Fruit fly (Drosophila melanogaster) whole organism, embryonic: ENCODE measurements around the gene mahe.
A peak's percentile ranks its signal among the peaks of the same experiment; 100 is the strongest.

Experiments used
- Adf1 ChIP-seq: fragments of 200-800 bp; sonication (Bioruptor generic); IDR thresholded peaks from 2 replicates; pipeline ENCODE4 v1.3.6; 2022; ENCODE audit warnings: missing biosample characterization, missing genetic modification characterization
- Bdp1 ChIP-seq: fragments of 200-800 bp; sonication (Bioruptor generic); optimal IDR thresholded peaks from 3 replicates; lab custom pipeline; 2016; ENCODE audit warnings: missing biosample characterization, missing genetic modification characterization
- Blimp-1 ChIP-seq: fragments of 200-800 bp; sonication (Bioruptor generic); optimal IDR thresholded peaks from 3 replicates; lab custom pipeline; 2018; ENCODE audit warnings: missing biosample characterization, missing genetic modification characterization, mild to moderate bottlenecking, moderate library complexity, missing genetic modification reagents
- CG10209 ChIP-seq: fragments of 200-800 bp; sonication (Bioruptor generic); optimal IDR thresholded peaks from 3 replicates; lab custom pipeline; 2017; ENCODE audit warnings: missing biosample characterization, mild to moderate bottlenecking, missing genetic modification characterization, missing genetic modification reagents
- CG1024 ChIP-seq: fragments of 200-800 bp; sonication (Bioruptor generic); IDR thresholded peaks from 2 replicates; pipeline ENCODE4 v1.3.6; 2022; ENCODE audit warnings: missing biosample characterization, missing genetic modification characterization
- CG10267 ChIP-seq: fragments of 200-800 bp; sonication (Bioruptor generic); optimal IDR thresholded peaks from 2 replicates; lab custom pipeline; 2018; ENCODE audit warnings: missing biosample characterization, mild to moderate bottlenecking, missing genetic modification characterization, moderate library complexity
- CG11093 ChIP-seq: fragments of 200-800 bp; sonication (Bioruptor generic); IDR thresholded peaks from 3 replicates; pipeline ENCODE4 v1.3.6; 2022; ENCODE audit warnings: missing biosample characterization, missing genetic modification characterization
- CG11560 ChIP-seq: fragments of 200-800 bp; sonication (Bioruptor generic); IDR thresholded peaks from 3 replicates; pipeline ENCODE4 v1.3.6; 2022; ENCODE audit warnings: missing biosample characterization, missing genetic modification characterization
- CG12391 ChIP-seq: fragments of 200-800 bp; sonication (Bioruptor generic); optimal IDR thresholded peaks from 3 replicates; lab custom pipeline; 2018; ENCODE audit warnings: missing biosample characterization, mild to moderate bottlenecking, missing genetic modification characterization, moderate library complexity
- CG12659 ChIP-seq: fragments of 200-800 bp; sonication (Bioruptor generic); optimal IDR thresholded peaks from 3 replicates; lab custom pipeline; 2017; ENCODE audit warnings: mild to moderate bottlenecking, missing biosample characterization, missing genetic modification reagents, missing genetic modification characterization
- CG14965 ChIP-seq: fragments of 200-800 bp; sonication (Bioruptor generic); optimal IDR thresholded peaks from 2 replicates; lab custom pipeline; 2016; ENCODE audit warnings: missing biosample characterization, missing genetic modification characterization, borderline replicate concordance
- CG17361 ChIP-seq: fragments of 200-800 bp; sonication (Bioruptor generic); IDR thresholded peaks from 3 replicates; pipeline ENCODE4 v1.3.6; 2022; ENCODE audit warnings: missing biosample characterization, missing genetic modification characterization
- CG2875 ChIP-seq: fragments of 200-800 bp; sonication (Bioruptor generic); optimal IDR thresholded peaks from 2 replicates; lab custom pipeline; 2017; ENCODE audit warnings: missing biosample characterization, mild to moderate bottlenecking, missing genetic modification characterization, missing genetic modification reagents
- CG31224 ChIP-seq: fragments of 200-800 bp; sonication (Bioruptor generic); IDR thresholded peaks from 2 replicates; pipeline ENCODE4 v1.3.6; 2022; ENCODE audit warnings: missing biosample characterization, missing genetic modification characterization
- CG3726 ChIP-seq: fragments of 200-800 bp; sonication (Bioruptor generic); IDR thresholded peaks from 3 replicates; pipeline ENCODE4, ENCODE4 v1.3.6; 2022; ENCODE audit warnings: missing biosample characterization, missing genetic modification characterization
- CG7839 ChIP-seq: fragments of 200-800 bp; sonication (Bioruptor generic); optimal IDR thresholded peaks from 3 replicates; lab custom pipeline; 2018; ENCODE audit warnings: missing biosample characterization, mild to moderate bottlenecking, missing genetic modification characterization, moderate library complexity
- CG8290 ChIP-seq, 3 experiments: fragments of 200-800 bp; sonication (Bioruptor generic); optimal IDR thresholded peaks; 2 replicates each; lab custom pipeline; 2016 to 2019; ENCODE audit warnings: missing biosample characterization in 3 of 3, missing genetic modification characterization in 3 of 3, mild to moderate bottlenecking in 2 of 3, moderate library complexity in 1 of 3
- CG9797 ChIP-seq: fragments of 200-800 bp; sonication (Bioruptor generic); optimal IDR thresholded peaks from 3 replicates; lab custom pipeline; 2018; ENCODE audit warnings: missing biosample characterization, mild to moderate bottlenecking, missing genetic modification characterization
- Dbx ChIP-seq: fragments of 200-800 bp; sonication (Bioruptor generic); IDR thresholded peaks from 3 replicates; pipeline ENCODE4 v1.3.6; 2022; ENCODE audit warnings: missing biosample characterization, missing genetic modification characterization
- Dip2 ChIP-seq: fragments of 200-800 bp; sonication (Bioruptor generic); IDR thresholded peaks from 2 replicates; pipeline ENCODE4 v1.3.6; 2022; ENCODE audit warnings: missing biosample characterization, missing genetic modification characterization
- E2f2 ChIP-seq: fragments of 200-800 bp; sonication (Bioruptor generic); IDR thresholded peaks from 2 replicates; pipeline ENCODE4 v1.3.6; 2022; ENCODE audit warnings: missing biosample characterization, missing genetic modification characterization
- Fer2 ChIP-seq: fragments of 200-800 bp; sonication (Bioruptor generic); optimal IDR thresholded peaks from 2 replicates; lab custom pipeline; 2018; ENCODE audit warnings: missing biosample characterization, mild to moderate bottlenecking, missing genetic modification characterization, moderate library complexity
- HLH4C ChIP-seq: fragments of 200-800 bp; sonication (Bioruptor generic); IDR thresholded peaks from 3 replicates; pipeline ENCODE4 v1.3.6; 2022; ENCODE audit warnings: missing biosample characterization, missing genetic modification characterization; ENCODE audit not compliant: partially characterized antibody
- Lpt ChIP-seq: fragments of >200 bp; optimal IDR thresholded peaks from 2 replicates; lab custom pipeline; 2018; ENCODE audit warnings: missing biosample characterization, missing genetic modification characterization
- Mes4 ChIP-seq: fragments of 200-800 bp; sonication (Bioruptor generic); optimal IDR thresholded peaks from 2 replicates; lab custom pipeline; 2016; ENCODE audit warnings: missing biosample characterization, missing genetic modification characterization
- Nf-YC ChIP-seq: fragments of 200-800 bp; optimal IDR thresholded peaks from 3 replicates; lab custom pipeline; 2019; ENCODE audit warnings: missing biosample characterization, mild to moderate bottlenecking, missing genetic modification characterization, moderate library complexity
- Six4 ChIP-seq: fragments of 200-800 bp; sonication (Bioruptor generic); optimal IDR thresholded peaks from 2 replicates; lab custom pipeline; 2016; ENCODE audit warnings: missing biosample characterization, missing genetic modification characterization
- Sry-δ ChIP-seq: fragments of 200-800 bp; sonication (Bioruptor generic); optimal IDR thresholded peaks from 2 replicates; lab custom pipeline; 2016; ENCODE audit warnings: missing biosample characterization, missing genetic modification characterization
- Ssrp ChIP-seq: fragments of 200-800 bp; sonication (Bioruptor generic); optimal IDR thresholded peaks from 2 replicates; lab custom pipeline; 2018; ENCODE audit warnings: missing biosample characterization, mild to moderate bottlenecking, missing genetic modification characterization, moderate library complexity
- Trl ChIP-seq, 3 experiments: fragments of >200 bp in 2 of 3; fragments of 200-800 bp in 1 of 3; sonication (Bioruptor generic) in 1 of 3; optimal IDR thresholded peaks; 2 replicates in 1 of 3; 3 replicates in 2 of 3; lab custom pipeline; 2016 to 2017; ENCODE audit warnings: missing biosample characterization in 1 of 3, missing genetic modification characterization in 1 of 3
- bab2 ChIP-seq: fragments of 200-800 bp; sonication (Bioruptor generic); optimal IDR thresholded peaks from 2 replicates; lab custom pipeline; 2016; ENCODE audit warnings: missing biosample characterization, missing genetic modification characterization
- btn ChIP-seq: fragments of 200-800 bp; sonication (Bioruptor generic); optimal IDR thresholded peaks from 2 replicates; lab custom pipeline; 2016; ENCODE audit warnings: missing biosample characterization, missing genetic modification characterization
- caup ChIP-seq: fragments of 200-800 bp; sonication (Bioruptor generic); optimal IDR thresholded peaks from 3 replicates; lab custom pipeline; 2017; ENCODE audit warnings: missing biosample characterization, mild to moderate bottlenecking, missing genetic modification characterization, moderate library complexity; ENCODE audit not compliant: severe bottlenecking
- chinmo ChIP-seq: fragments of 200-800 bp; sonication (Bioruptor generic); IDR thresholded peaks from 4 replicates; pipeline ENCODE4 v1.3.6; 2022; ENCODE audit warnings: missing biosample characterization, missing genetic modification characterization; ENCODE audit not compliant: partially characterized antibody
- chm ChIP-seq: fragments of 200-800 bp; sonication (Bioruptor generic); IDR thresholded peaks from 2 replicates; pipeline ENCODE4 v1.3.6; 2022; ENCODE audit warnings: missing biosample characterization, missing genetic modification characterization
- ci ChIP-seq: fragments of 200-800 bp; sonication (Bioruptor generic); IDR thresholded peaks from 3 replicates; pipeline ENCODE4 v1.3.6; 2022; ENCODE audit warnings: missing biosample characterization, missing genetic modification characterization
- croc ChIP-seq: fragments of 200-800 bp; sonication (Bioruptor generic); conservative IDR thresholded peaks from 3 replicates; pipeline ENCODE4 v1.3.6; 2022; ENCODE audit warnings: missing biosample characterization, missing genetic modification characterization
- fd64A ChIP-seq: fragments of 200-800 bp; sonication (Bioruptor generic); optimal IDR thresholded peaks from 3 replicates; lab custom pipeline; 2018; ENCODE audit warnings: missing biosample characterization, mild to moderate bottlenecking, missing genetic modification characterization
- gsb-n ChIP-seq: fragments of 200-800 bp; sonication (Bioruptor generic); optimal IDR thresholded peaks from 3 replicates; lab custom pipeline; 2018; ENCODE audit warnings: missing biosample characterization, mild to moderate bottlenecking, missing genetic modification characterization
- jing ChIP-seq: fragments of 200-800 bp; sonication (Bioruptor generic); optimal IDR thresholded peaks from 2 replicates; lab custom pipeline; 2018; ENCODE audit warnings: missing biosample characterization, mild to moderate bottlenecking, missing genetic modification characterization
- mam ChIP-seq: fragments of 200-800 bp; sonication (Bioruptor generic); optimal IDR thresholded peaks from 3 replicates; lab custom pipeline; 2016; ENCODE audit warnings: missing biosample characterization, missing genetic modification characterization
- nom ChIP-seq: fragments of 200-800 bp; sonication (Bioruptor generic); optimal IDR thresholded peaks from 2 replicates; lab custom pipeline; 2017; ENCODE audit warnings: missing biosample characterization, missing genetic modification characterization, mild to moderate bottlenecking, moderate library complexity, missing genetic modification reagents
- repo ChIP-seq: fragments of 200-800 bp; sonication (Bioruptor generic); optimal IDR thresholded peaks from 2 replicates; lab custom pipeline; 2016; ENCODE audit warnings: missing biosample characterization, missing genetic modification characterization
- sens-2 ChIP-seq: fragments of 200-800 bp; sonication (Bioruptor generic); IDR thresholded peaks from 2 replicates; pipeline ENCODE4 v1.3.6; 2022; ENCODE audit warnings: missing biosample characterization, missing genetic modification characterization
- slbo ChIP-seq: fragments of 200-800 bp; sonication (Bioruptor generic); IDR thresholded peaks from 2 replicates; pipeline ENCODE4 v1.3.6; 2022; ENCODE audit warnings: missing biosample characterization, missing genetic modification characterization
- tgo ChIP-seq: fragments of 200-800 bp; sonication (Bioruptor generic); IDR thresholded peaks from 3 replicates; pipeline ENCODE4 v1.3.6; 2022; ENCODE audit warnings: missing biosample characterization, missing genetic modification characterization
- tup ChIP-seq: fragments of 200-800 bp; sonication (Bioruptor generic); optimal IDR thresholded peaks from 2 replicates; lab custom pipeline; 2016; ENCODE audit warnings: missing biosample characterization, mild to moderate bottlenecking, missing genetic modification characterization, moderate library complexity
- usp ChIP-seq: fragments of >200 bp; optimal IDR thresholded peaks from 2 replicates; lab custom pipeline; 2017; ENCODE audit warnings: missing biosample characterization, missing genetic modification characterization
- vvl ChIP-seq: fragments of 200-800 bp; sonication (Bioruptor generic); IDR thresholded peaks from 2 replicates; pipeline ENCODE4 v1.3.6; 2022; ENCODE audit warnings: missing biosample characterization, missing genetic modification characterization
- yki ChIP-seq: fragments of >200 bp; optimal IDR thresholded peaks from 3 replicates; lab custom pipeline; 2018

Gene mahe

DNA sequence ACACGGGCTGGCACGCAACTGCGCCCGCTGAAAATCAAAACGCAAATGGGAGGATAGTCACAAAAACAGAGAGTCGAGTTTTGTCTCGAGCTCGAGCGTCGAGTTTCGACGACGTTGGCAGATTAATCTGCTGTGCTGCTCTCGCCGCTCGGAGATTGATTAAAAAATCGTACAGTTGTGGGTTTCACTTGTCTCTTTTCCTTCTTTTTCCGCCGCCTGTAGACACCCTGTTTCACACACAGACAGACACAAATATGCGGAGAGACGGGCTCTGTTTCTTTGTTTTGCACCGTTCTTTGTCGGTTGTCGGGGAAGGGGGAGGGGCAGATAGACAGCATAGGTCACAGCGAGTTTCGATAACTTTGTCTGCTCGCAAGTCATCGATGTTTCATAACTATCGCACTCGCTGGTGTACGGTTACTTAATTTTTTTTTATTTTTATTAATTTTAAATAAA, 15.7 kb upstream of the mahe start, which contains the start of gene orion (continued):
- TF ChIP-seq ci (GFP tag; lab: Robert Waterston, UW) (peak; percentile 74; the same call in 1 of the 3 replicates), Dbx (GFP tag; lab: Robert Waterston, UW) (no peak), E2f2 (GFP tag; lab: Robert Waterston, UW) (peak; percentile 34; the same call in 1 of the 2 replicates), jing (no peak), CG10267 (tag; lab: Kevin White, UChicago) (peak; percentile 21), CG1024 (GFP tag; lab: Robert Waterston, UW) (no peak), CG12391 (tag; lab: Kevin White, UChicago) (peak; percentile 19), Nf-YC (tag; lab: Kevin White, UChicago) (no peak), caup (GFP tag; lab: Kevin White, UChicago) (no peak), vvl (GFP tag; lab: Robert Waterston, UW) (peak; percentile 62), tgo (peak; percentile 22; the same call in 1 of the 3 replicates), CG3726 (GFP tag; lab: Robert Waterston, UW) (no peak), fd64A (GFP tag; lab: Kevin White, UChicago) (no peak), Sry-δ (GFP tag; lab: Kevin White, UChicago) (peak; percentile 48), CG31224 (GFP tag; lab: Robert Waterston, UW) (no peak), CG17361 (no peak; the same call in 2 of the 3 replicates), bab2 (GFP tag; lab: Kevin White, UChicago) (no peak), HLH4C (GFP tag; lab: Robert Waterston, UW) (peak; percentile 72), tup (no peak), usp (GFP tag; lab: Kevin White, UChicago) (no peak), sens-2 (no peak), croc (no peak), CG2875 (peak; percentile 9), Trl (optimal IDR thresholded peaks at IDR 0.05; lab: Kevin White, UChicago) (peak; percentile 26 to 52), Trl (GFP tag; optimal IDR thresholded peaks at IDR 0.05; lab: Kevin White, UChicago) (no peak), Lpt (no peak), CG12659 (peak; percentile 24), mam (no peak), CG14965 (GFP tag; lab: Kevin White, UChicago) (no peak), CG11560 (tag; lab: Robert Waterston, UW) (no peak), nom (GFP tag; lab: Kevin White, UChicago) (peak; percentile 96), Adf1 (peak; percentile 49; the same call in 1 of the 2 replicates), chm (GFP tag; lab: Robert Waterston, UW) (peak; percentile 33; the same call in 1 of the 2 replicates), repo (no peak), Dip2 (no peak), slbo (GFP tag; lab: Robert Waterston, UW) (0 out of 2 replicates have a peak, but pooled peaks have one; percentile 33), CG11093 (GFP tag; lab: Robert Waterston, UW) (no peak), gsb-n (tag; lab: Kevin White, UChicago) (no peak), Bdp1 (GFP tag; lab: Kevin White, UChicago) (no peak), Six4 (GFP tag; lab: Kevin White, UChicago) (no peak), Fer2 (tag; lab: Kevin White, UChicago) (no peak), Blimp-1 (no peak), chinmo (GFP tag; lab: Robert Waterston, UW) (peak; percentile 90), btn (GFP tag; lab: Kevin White, UChicago) (no peak), Mes4 (GFP tag; lab: Kevin White, UChicago) (no peak), CG10209 (no peak), CG9797 (GFP tag; lab: Kevin White, UChicago) (peak; percentile 27), CG8290 (GFP tag; optimal IDR thresholded peaks at IDR 0.05; lab: Kevin White, UChicago) (peak; percentile 47), CG8290 (tag; optimal IDR thresholded peaks at IDR 0.05; lab: Kevin White, UChicago) (no peak), Ssrp (tag; lab: Kevin White, UChicago) (no peak), yki (lab: Kevin White, UChicago) (no peak), CG7839 (tag; lab: Kevin White, UChicago) (no peak)
